Worm (Caenorhabditis elegans): Measurements from ENCODE around the gene T02B11.4.
A peak's percentile ranks its signal among the peaks of the same experiment; 100 is the strongest.
"Not testable (repeated sequence)": the region's sequence is repeated elsewhere in the genome, so short reads cannot be mapped to it uniquely, and the experiment has no call there.

The T02B11.4 gene

DNA sequence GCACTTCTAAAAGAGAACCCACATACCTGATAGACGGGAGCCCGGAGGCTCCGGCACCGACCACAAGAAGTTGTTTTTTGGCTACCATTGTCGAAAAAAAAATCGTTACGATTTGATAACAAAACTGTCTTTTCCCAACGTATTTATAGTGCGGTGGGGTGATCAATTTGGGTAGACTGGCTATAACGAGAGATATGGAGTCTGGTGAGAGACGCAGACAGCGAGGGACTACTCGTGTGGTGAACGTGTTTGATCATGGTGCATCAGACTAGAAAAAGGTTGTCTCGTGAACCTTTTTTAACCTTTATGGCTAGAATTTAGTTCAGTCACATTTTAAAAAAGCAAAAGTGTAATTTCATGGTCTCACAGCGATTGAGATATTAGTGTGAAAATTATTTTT is 32.5 kb upstream of the T02B11.4 start, which contains the start of gene fmo-5 (continued):
- TF ChIP-seq tra-1 (GFP tag; IDR thresholded peaks at IDR 0.05) (no peak), egl-27 (tag; optimal IDR thresholded peaks at IDR 0.05) (no peak)

DNA sequence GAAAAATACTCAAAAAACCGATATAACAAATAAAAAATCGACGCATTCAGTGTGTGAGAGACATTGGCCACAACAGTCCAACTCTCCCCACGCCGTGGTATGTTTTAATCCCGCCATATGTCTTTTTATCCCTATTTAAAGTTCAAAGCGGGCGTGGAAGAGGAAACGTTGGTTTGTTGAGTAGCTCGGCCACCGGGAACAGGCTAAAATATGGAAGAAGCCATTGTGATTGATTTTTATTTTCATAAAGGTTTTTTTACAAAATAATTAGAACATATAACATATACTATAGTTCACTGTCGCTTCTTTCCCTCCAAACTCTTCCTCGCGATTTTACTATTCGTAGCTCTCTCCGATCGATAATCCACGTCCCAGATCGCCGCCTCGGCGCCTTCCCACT is 28.2 kb upstream of the T02B11.4 start, which contains the start of gene nas-32:
Gene nas-32 (minus strand): TSS at position 101 of the 400 bp plus-strand sequence.
- TF ChIP-seq F26F4.8 (GFP tag; conservative IDR thresholded peaks at IDR 0.05) (no peak), aha-1 (tag) (peak; percentile 30)

DNA sequence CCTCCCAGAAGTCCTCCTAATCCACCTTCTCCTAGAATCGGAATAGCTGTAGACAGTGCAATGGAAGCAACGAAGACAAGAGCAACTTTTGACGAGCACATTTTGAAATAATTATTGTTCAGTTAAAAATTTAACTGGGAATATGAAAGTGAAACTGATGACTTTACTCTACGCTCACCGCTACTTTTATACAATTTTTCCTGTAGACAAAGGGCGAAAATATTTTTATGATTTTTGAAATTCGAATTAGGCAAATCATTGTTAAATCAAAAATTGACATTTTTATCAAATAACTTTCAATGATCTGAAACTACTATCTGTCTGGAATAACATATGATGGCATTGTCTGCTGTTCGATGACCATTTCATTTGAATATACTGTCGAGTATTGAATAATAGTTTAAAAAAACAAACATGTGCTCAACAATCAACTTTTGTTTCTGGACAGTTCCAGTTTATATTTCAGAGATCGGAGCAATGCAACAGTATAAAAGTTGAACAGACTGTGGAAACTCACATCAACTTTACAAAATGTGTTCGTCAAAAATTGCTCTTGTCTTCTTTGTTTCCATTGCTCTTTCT is 22.6 kb upstream of the T02B11.4 start, which contains the start of the genes srlf-23 and srlf-20:
Gene srlf-23 (minus strand): TSS at position 101 of the 582 bp plus-strand sequence.
Gene srlf-20 (plus strand): TSS at position 532 of the 582 bp plus-strand sequence.
- no peak for TF ChIP-seq lin-29 (GFP tag; IDR thresholded peaks at IDR 0.05)
- no peak for TF ChIP-seq ceh-20 (GFP tag; IDR thresholded peaks at IDR 0.05)
- TF ChIP-seq Y48G9A.11 (GFP tag; IDR thresholded peaks at IDR 0.05): no peak
- TF ChIP-seq F26F4.8 (GFP tag; conservative IDR thresholded peaks at IDR 0.05): no peak
- no peak for TF ChIP-seq dmd-9 (GFP tag; IDR thresholded peaks at IDR 0.05)
- no peak for TF ChIP-seq duxl-1 (tag; optimal IDR thresholded peaks at IDR 0.05; ENCODE audit: poor library complexity)
- TF ChIP-seq mxl-2 (GFP tag; conservative IDR thresholded peaks at IDR 0.05): no peak
- no peak for TF ChIP-seq aly-2 (tag; optimal IDR thresholded peaks at IDR 0.05)
- no peak for TF ChIP-seq lir-3 (tag; optimal IDR thresholded peaks at IDR 0.05)
- TF ChIP-seq ztf-11 (tag; optimal IDR thresholded peaks at IDR 0.05): no peak
- TF ChIP-seq nhr-237 (tag; optimal IDR thresholded peaks at IDR 0.05): no peak
- TF ChIP-seq ZK337.2 (GFP tag; IDR thresholded peaks at IDR 0.05): no peak
- TF ChIP-seq egl-43 (GFP tag; IDR thresholded peaks at IDR 0.05): no peak
- no peak for TF ChIP-seq zip-11 (GFP tag; IDR thresholded peaks at IDR 0.05)
- TF ChIP-seq pqm-1 (tag; optimal IDR thresholded peaks at IDR 0.05): no peak
- no peak for TF ChIP-seq zfp-2 (tag; optimal IDR thresholded peaks at IDR 0.05)

DNA sequence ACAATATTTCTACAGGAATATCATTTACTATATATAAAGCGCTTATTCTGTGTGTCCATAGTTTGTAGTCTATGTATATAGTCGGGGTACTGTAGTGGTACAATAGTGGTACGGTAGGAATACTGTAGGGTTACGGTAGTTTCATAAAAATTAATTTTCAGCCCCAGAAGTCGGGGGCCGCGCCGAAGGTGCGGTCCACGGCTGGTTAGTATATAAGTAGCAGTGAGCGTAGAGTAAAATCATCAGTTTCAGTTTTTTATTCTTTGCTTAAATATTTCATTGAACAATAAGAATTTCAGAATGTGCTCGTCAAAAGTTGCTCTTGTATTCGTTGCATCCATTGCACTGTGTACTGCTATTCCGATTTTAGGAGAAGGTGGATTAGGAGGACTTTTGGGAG is 19.9 kb upstream of the T02B11.4 start, which contains the start of gene srlf-22:
Gene srlf-22 (plus strand): TSS at position 301 of the 400 bp plus-strand sequence.
- not testable (repeated sequence) for TF ChIP-seq egl-27 (tag; optimal IDR thresholded peaks at IDR 0.05); ces-1 (GFP tag; optimal IDR thresholded peaks at IDR 0.05); aly-2 (tag; optimal IDR thresholded peaks at IDR 0.05)

- TF ChIP-seq hmg-1.1 (GFP tag; IDR thresholded peaks at IDR 0.05) (no peak), T26A8.4 (GFP tag; IDR thresholded peaks at IDR 0.05) (no peak), fkh-10 (GFP tag; optimal IDR thresholded peaks at IDR 0.05) (no peak), nhr-76 (tag; optimal IDR thresholded peaks at IDR 0.05) (no peak), Y105C5A.15 (GFP tag; IDR thresholded peaks at IDR 0.05) (no peak), Y5F2A.4 (GFP tag; optimal IDR thresholded peaks at IDR 0.05) (no peak), ZK337.2 (GFP tag; IDR thresholded peaks at IDR 0.05) (no peak), gei-8 (GFP tag; optimal IDR thresholded peaks at IDR 0.05) (no peak)
Observed at ce11 chrV:890423-890822, 19.5 kb upstream of the T02B11.4 start, which contains the start of gene srlf-21. Gene srlf-21, minus strand, starts transcription at chrV:890523.

DNA sequence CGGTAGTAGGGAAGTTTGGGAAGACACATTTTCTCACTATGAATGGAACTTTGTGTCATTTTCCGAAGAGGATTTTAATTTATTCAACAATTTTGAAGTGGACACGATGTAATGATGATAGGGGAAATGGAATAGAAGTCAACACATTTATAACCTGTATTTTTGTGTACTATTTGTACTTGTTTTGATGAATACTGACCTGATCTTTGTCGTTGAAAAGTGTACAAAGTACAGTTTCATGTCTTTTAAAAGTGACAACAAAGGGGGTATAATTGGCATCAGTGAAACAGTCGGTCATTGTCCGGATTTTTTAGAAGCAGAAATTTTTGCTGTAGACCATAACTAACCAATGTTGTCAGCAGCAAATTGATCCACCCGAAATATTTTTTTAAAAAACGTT is 18.3 kb upstream of the T02B11.4 start, which contains the start of gene T02B11.6:
Gene T02B11.6 (minus strand): TSS at position 101 of the 400 bp plus-strand sequence.
- TF ChIP-seq zip-11 (GFP tag; IDR thresholded peaks at IDR 0.05) (no peak), F26F4.8 (GFP tag; conservative IDR thresholded peaks at IDR 0.05) (no peak), attf-4 (tag; optimal IDR thresholded peaks at IDR 0.05) (no peak), unc-39 (tag; optimal IDR thresholded peaks at IDR 0.05) (no peak), Y75B8A.6 (GFP tag; IDR thresholded peaks at IDR 0.05) (no peak), dpl-1 (GFP tag; optimal IDR thresholded peaks at IDR 0.05) (no peak), T20F7.1 (GFP tag; optimal IDR thresholded peaks at IDR 0.05) (no peak)

Measured in whole organism, L4 larva.